Fruit fly (Drosophila melanogaster): ENCODE data around the gene eIF3g1.

- peak; percentile 98 for TF ChIP-seq ci (GFP tag; IDR thresholded peaks at IDR 0.05)
- TF ChIP-seq exex (tag; optimal IDR thresholded peaks at IDR 0.05) = peak; percentile 84
- TF ChIP-seq zf30C (GFP tag; optimal IDR thresholded peaks at IDR 0.05) = peak; percentile 25
- TF ChIP-seq CG17385 (GFP tag; optimal IDR thresholded peaks at IDR 0.05) = peak; percentile 95
- TF ChIP-seq CG12769 (tag; optimal IDR thresholded peaks at IDR 0.05) = peak; percentile 99
These were observed 36.1 kb upstream of the eIF3g1 start for dm6 chrX:2646022-2646761.
